Fruit fly (Drosophila melanogaster) whole organism, adult: ENCODE data around the gene Cdc42.

ENCODE experiments used
- CG1620 ChIP-seq: fragments of 200-800 bp; sonication (Bioruptor generic); optimal IDR thresholded peaks from 2 replicates; lab custom pipeline; 2016; ENCODE audit warnings: missing biosample characterization, missing genetic modification characterization
- CG7045 ChIP-seq: fragments of 200-800 bp; sonication (Bioruptor generic); optimal IDR thresholded peaks from 2 replicates; lab custom pipeline; 2017; ENCODE audit warnings: missing biosample characterization, mild to moderate bottlenecking, missing genetic modification characterization
- Hr96 ChIP-seq: fragments of 200-800 bp; sonication (Bioruptor generic); optimal IDR thresholded peaks from 2 replicates; lab custom pipeline; 2016; ENCODE audit warnings: missing biosample characterization, missing genetic modification characterization
- cnc ChIP-seq, 2 experiments: fragments of >200 bp; optimal IDR thresholded peaks; 2 replicates each; lab custom pipeline; 2017
- kay ChIP-seq: fragments of 200-800 bp; sonication (Bioruptor generic); peaks from one replicate; lab custom pipeline; 2016; ENCODE audit warnings: missing biosample characterization, missing genetic modification characterization, borderline replicate concordance
- ovo ChIP-seq: fragments of 200-800 bp; sonication (Bioruptor generic); optimal IDR thresholded peaks from 2 replicates; lab custom pipeline; 2016; ENCODE audit warnings: missing biosample characterization, missing genetic modification characterization

dm6 chrX:19712898-19713627 lies 16.2 kb downstream of the Cdc42 start, which contains the start of gene meso18E:
- TF ChIP-seq CG7045 (GFP tag; lab: Kevin White, UChicago) (no peak), Hr96 (GFP tag; lab: Kevin White, UChicago) (no peak), CG1620 (GFP tag; lab: Kevin White, UChicago) (no peak), kay (GFP tag; lab: Kevin White, UChicago) (no peak), cnc (optimal IDR thresholded peaks at IDR 0.05; lab: Kevin White, UChicago) (no peak), ovo (GFP tag; lab: Kevin White, UChicago) (peak; percentile 34)
